Fruit fly (Drosophila melanogaster): ENCODE results near the gene CG9837.

The CG9837 gene

dm6 chr3R:8857496-8858255 is 44.3 kb upstream of the CG9837 start:
- no peak for TF ChIP-seq CG7045 (GFP tag; optimal IDR thresholded peaks at IDR 0.05)
- no peak for TF ChIP-seq toe (GFP tag; optimal IDR thresholded peaks at IDR 0.05)
- TF ChIP-seq tj (GFP tag; optimal IDR thresholded peaks at IDR 0.05), result peak; percentile 73
- TF ChIP-seq Mnt (GFP tag; optimal IDR thresholded peaks at IDR 0.05), result no peak
- TF ChIP-seq cnc (optimal IDR thresholded peaks at IDR 0.05), result no peak
- TF ChIP-seq cic (GFP tag; optimal IDR thresholded peaks at IDR 0.05), result no peak
- no peak for TF ChIP-seq CG14711 (tag; optimal IDR thresholded peaks at IDR 0.05)
- TF ChIP-seq CG5204 (GFP tag; optimal IDR thresholded peaks at IDR 0.05), result no peak
- peak; percentile 15 for TF ChIP-seq bab1 (GFP tag; optimal IDR thresholded peaks at IDR 0.05)
- peak; percentile 13 for TF ChIP-seq kay (GFP tag; ENCODE audit: borderline replicate concordance)
- TF ChIP-seq Clk (GFP tag; optimal IDR thresholded peaks at IDR 0.05), result no peak
- TF ChIP-seq pad (GFP tag; optimal IDR thresholded peaks at IDR 0.05), result no peak
- TF ChIP-seq CG11617 (GFP tag; optimal IDR thresholded peaks at IDR 0.05), result no peak
- TF ChIP-seq Crg-1 (GFP tag; optimal IDR thresholded peaks at IDR 0.05), result no peak
- no peak for TF ChIP-seq Hr96 (GFP tag; optimal IDR thresholded peaks at IDR 0.05)
- TF ChIP-seq CG12768 (GFP tag; optimal IDR thresholded peaks at IDR 0.05), result no peak
- no peak for TF ChIP-seq CG7101 (tag; optimal IDR thresholded peaks at IDR 0.05)
- no peak for TF ChIP-seq CG1620 (GFP tag; optimal IDR thresholded peaks at IDR 0.05)
- TF ChIP-seq ovo (GFP tag; optimal IDR thresholded peaks at IDR 0.05), result no peak
- no peak for TF ChIP-seq CG33017 (tag; optimal IDR thresholded peaks at IDR 0.05)

- TF ChIP-seq Hr96 (GFP tag; optimal IDR thresholded peaks at IDR 0.05) (no peak), tj (GFP tag; optimal IDR thresholded peaks at IDR 0.05) (peak; percentile 98), Mnt (GFP tag; optimal IDR thresholded peaks at IDR 0.05) (no peak), cic (GFP tag; optimal IDR thresholded peaks at IDR 0.05) (no peak), toe (GFP tag; optimal IDR thresholded peaks at IDR 0.05) (no peak), CG11617 (GFP tag; optimal IDR thresholded peaks at IDR 0.05) (no peak), CG7045 (GFP tag; optimal IDR thresholded peaks at IDR 0.05) (no peak), CG7101 (tag; optimal IDR thresholded peaks at IDR 0.05) (no peak), kay (GFP tag; ENCODE audit: borderline replicate concordance) (peak; percentile 28)
Measured at dm6 chr3R:8856242-8856641, 42.9 kb upstream of the CG9837 start.

- TF ChIP-seq Crg-1 (GFP tag; optimal IDR thresholded peaks at IDR 0.05) (no peak), CG7101 (tag; optimal IDR thresholded peaks at IDR 0.05) (no peak), cic (GFP tag; optimal IDR thresholded peaks at IDR 0.05) (no peak), CG11617 (GFP tag; optimal IDR thresholded peaks at IDR 0.05) (no peak), tj (GFP tag; optimal IDR thresholded peaks at IDR 0.05) (no peak), Clk (GFP tag; optimal IDR thresholded peaks at IDR 0.05) (no peak), toe (GFP tag; optimal IDR thresholded peaks at IDR 0.05) (no peak), Hr96 (GFP tag; optimal IDR thresholded peaks at IDR 0.05) (no peak), ovo (GFP tag; optimal IDR thresholded peaks at IDR 0.05) (no peak), CG14711 (tag; optimal IDR thresholded peaks at IDR 0.05) (no peak), CG5204 (GFP tag; optimal IDR thresholded peaks at IDR 0.05) (no peak), CG33017 (tag; optimal IDR thresholded peaks at IDR 0.05) (no peak), bab1 (GFP tag; optimal IDR thresholded peaks at IDR 0.05) (no peak)
Measured at dm6 chr3R:8854619-8855206, 41.3 kb upstream of the CG9837 start.

- TF ChIP-seq Clk (GFP tag; optimal IDR thresholded peaks at IDR 0.05) (no peak), kay (GFP tag; ENCODE audit: borderline replicate concordance) (peak; percentile 65), CG7045 (GFP tag; optimal IDR thresholded peaks at IDR 0.05) (no peak), Mnt (GFP tag; optimal IDR thresholded peaks at IDR 0.05) (no peak), CG11617 (GFP tag; optimal IDR thresholded peaks at IDR 0.05) (no peak)
Measured at dm6 chr3R:8853706-8854105, 40.3 kb upstream of the CG9837 start.

dm6 chr3R:8853197-8853596 is 39.8 kb upstream of the CG9837 start:
- TF ChIP-seq Clk (GFP tag; optimal IDR thresholded peaks at IDR 0.05), result no peak
- peak; percentile 40 for TF ChIP-seq kay (GFP tag; ENCODE audit: borderline replicate concordance)

DNA sequence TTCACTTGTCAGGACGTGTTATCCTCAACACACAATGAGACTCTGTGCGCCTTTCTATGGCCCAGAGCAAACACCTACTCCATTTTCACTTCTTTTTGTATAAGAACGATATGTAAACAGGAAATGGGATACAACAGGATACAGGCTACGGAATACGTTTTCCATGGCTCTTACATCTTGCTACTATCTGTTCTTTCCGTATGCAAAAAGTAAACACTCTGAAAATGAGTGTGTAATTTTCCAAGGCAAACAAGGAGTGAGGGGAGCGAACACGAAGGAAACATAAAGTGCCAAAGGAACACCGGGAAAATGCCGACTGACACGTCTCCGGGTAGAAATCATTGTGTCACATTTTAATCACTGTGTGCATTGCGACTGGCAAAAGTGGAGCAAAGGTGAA is 37.2 kb upstream of the CG9837 start:
- TF ChIP-seq kay (GFP tag; ENCODE audit: borderline replicate concordance), result no peak

dm6 chr3R:8849373-8850228 is 36.2 kb upstream of the CG9837 start:
- TF ChIP-seq cic (GFP tag; optimal IDR thresholded peaks at IDR 0.05) (no peak), Clk (GFP tag; optimal IDR thresholded peaks at IDR 0.05) (no peak)
